Worm (Caenorhabditis elegans): Measurements from ENCODE around the gene nhr-223.
A peak's percentile ranks its signal among the peaks of the same experiment; 100 is the strongest.

nhr-223 gene

ce11 chrV:15815962-15816432 lies 19.8 kb downstream of the nhr-223 start, which contains the start of the genes fbxa-69 and F54B8.4:
Gene fbxa-69, minus strand, starts transcription at chrV:15815971.
Gene F54B8.4, plus strand, starts transcription at chrV:15816382.
- TF ChIP-seq F10E7.11 (tag; optimal IDR thresholded peaks at IDR 0.05): no peak
- no peak for TF ChIP-seq hsf-1 (GFP tag; IDR thresholded peaks at IDR 0.05)
- peak; percentile 24; the same call in 1 of the 2 replicates for TF ChIP-seq hmg-1.2 (GFP tag; IDR thresholded peaks at IDR 0.05)
- TF ChIP-seq egl-18 (GFP tag; IDR thresholded peaks at IDR 0.05): no peak
- no peak for TF ChIP-seq Y67H2A.10 (GFP tag; conservative IDR thresholded peaks at IDR 0.05)

- TF ChIP-seq lin-26 (GFP tag; IDR thresholded peaks at IDR 0.05) (no peak), Y53F4B.3 (GFP tag; IDR thresholded peaks at IDR 0.05) (no peak)
These were observed 21.6 kb downstream of the nhr-223 start, which contains the start of gene abf-3 for ce11 chrV:15817746-15818145. Gene abf-3, minus strand, starts transcription at chrV:15817846.

ce11 chrV:15819983-15820382 lies 23.8 kb downstream of the nhr-223 start, which contains the start of gene srbc-48:
Gene srbc-48, plus strand, starts transcription at chrV:15820283.
- TF ChIP-seq egl-18 (GFP tag; IDR thresholded peaks at IDR 0.05): no peak
- no peak for TF ChIP-seq lin-26 (GFP tag; IDR thresholded peaks at IDR 0.05)
- no peak for TF ChIP-seq ztf-22 (GFP tag; optimal IDR thresholded peaks at IDR 0.05)
- no peak for TF ChIP-seq F57A8.1 (GFP tag; optimal IDR thresholded peaks at IDR 0.05)
- TF ChIP-seq pbrm-1 (GFP tag; IDR thresholded peaks at IDR 0.05): no peak
- no peak for TF ChIP-seq hmg-20 (GFP tag; IDR thresholded peaks at IDR 0.05)
- no peak for TF ChIP-seq nfya-2 (GFP tag; IDR thresholded peaks at IDR 0.05)
- TF ChIP-seq nhr-80 (tag; optimal IDR thresholded peaks at IDR 0.05): no peak

- no peak for TF ChIP-seq attf-6 (GFP tag; IDR thresholded peaks at IDR 0.05)
- TF ChIP-seq dox-1 (GFP tag; IDR thresholded peaks at IDR 0.05): no peak
- TF ChIP-seq nfya-2 (GFP tag; IDR thresholded peaks at IDR 0.05): no peak
- no peak for TF ChIP-seq ZK185.1 (tag; optimal IDR thresholded peaks at IDR 0.05; ENCODE audit: poor library complexity, severe bottlenecking)
- TF ChIP-seq F10E7.11 (tag; optimal IDR thresholded peaks at IDR 0.05): no peak
- TF ChIP-seq B0261.1 (tag; optimal IDR thresholded peaks at IDR 0.05): no peak
- TF ChIP-seq efl-1 (GFP tag; optimal IDR thresholded peaks at IDR 0.05): no peak
- TF ChIP-seq nfya-1 (tag; optimal IDR thresholded peaks at IDR 0.05; ENCODE audit: borderline replicate concordance, insufficient read depth): no peak
- no peak for TF ChIP-seq Y79H2A.3 (GFP tag; conservative IDR thresholded peaks at IDR 0.05)
- TF ChIP-seq chd-7 (tag; optimal IDR thresholded peaks at IDR 0.05): no peak
- TF ChIP-seq D2030.7 (GFP tag; IDR thresholded peaks at IDR 0.05): no peak
- no peak for TF ChIP-seq dpff-1 (tag; optimal IDR thresholded peaks at IDR 0.05)
- no peak for TF ChIP-seq ceh-27 (GFP tag; optimal IDR thresholded peaks at IDR 0.05)
- no peak for TF ChIP-seq zfh-2 (GFP tag; conservative IDR thresholded peaks at IDR 0.05)
- no peak for TF ChIP-seq ztf-22 (GFP tag; optimal IDR thresholded peaks at IDR 0.05)
- TF ChIP-seq ceh-100 (GFP tag; IDR thresholded peaks at IDR 0.05): no peak
These were observed 25.2 kb downstream of the nhr-223 start, which contains the start of gene srbc-49 for ce11 chrV:15821398-15821797. Gene srbc-49, plus strand, starts transcription at chrV:15821698.

ce11 chrV:15824866-15825265 lies 28.7 kb downstream of the nhr-223 start, which contains the start of gene srbc-50:
Gene srbc-50, minus strand, starts transcription at chrV:15824966.
- TF ChIP-seq bed-1 (GFP tag; IDR thresholded peaks at IDR 0.05) (no peak), Y67H2A.10 (GFP tag; conservative IDR thresholded peaks at IDR 0.05) (no peak), ets-4 (GFP tag; optimal IDR thresholded peaks at IDR 0.05) (no peak)

- TF ChIP-seq F55B11.4 (tag; optimal IDR thresholded peaks at IDR 0.05; ENCODE audit: borderline replicate concordance, insufficient read depth): no peak
- TF ChIP-seq nhr-179 (tag; optimal IDR thresholded peaks at IDR 0.05): no peak
- TF ChIP-seq hmg-1.2 (GFP tag; IDR thresholded peaks at IDR 0.05): no peak
- TF ChIP-seq ztf-22 (GFP tag; optimal IDR thresholded peaks at IDR 0.05): no peak
- no peak for TF ChIP-seq K11D2.4 (GFP tag; IDR thresholded peaks at IDR 0.05)
- TF ChIP-seq Y53G8AR.9 (GFP tag; conservative IDR thresholded peaks at IDR 0.05): no peak
- no peak for TF ChIP-seq let-526 (GFP tag; IDR thresholded peaks at IDR 0.05)
- no peak for TF ChIP-seq attf-5 (GFP tag; optimal IDR thresholded peaks at IDR 0.05)
These were observed 29.9 kb downstream of the nhr-223 start, which contains the start of gene srbc-51 for ce11 chrV:15826110-15826509. Gene srbc-51, plus strand, starts transcription at chrV:15826410.
